Worm (Caenorhabditis elegans) whole organism, L4/young adult: Measurements from ENCODE around the gene srg-50.

Experiments used
- W03F9.2 ChIP-seq: fragments of 150-350 bp; optimal IDR thresholded peaks from 2 replicates; lab custom pipeline; 2014; ENCODE audit warnings: missing biosample characterization, missing genetic modification characterization
- dao-5 ChIP-seq: sonication (generic microtip); optimal IDR thresholded peaks from 2 replicates; lab custom pipeline; 2016; ENCODE audit warnings: missing genotype, missing genetic modification characterization, moderate library complexity, missing compliant biosample characterization
- him-1 ChIP-seq: sonication (generic microtip); optimal IDR thresholded peaks from 2 replicates; lab custom pipeline; 2016; ENCODE audit warnings: missing genotype, missing genetic modification reagents, missing genetic modification characterization, missing compliant biosample characterization

DNA sequence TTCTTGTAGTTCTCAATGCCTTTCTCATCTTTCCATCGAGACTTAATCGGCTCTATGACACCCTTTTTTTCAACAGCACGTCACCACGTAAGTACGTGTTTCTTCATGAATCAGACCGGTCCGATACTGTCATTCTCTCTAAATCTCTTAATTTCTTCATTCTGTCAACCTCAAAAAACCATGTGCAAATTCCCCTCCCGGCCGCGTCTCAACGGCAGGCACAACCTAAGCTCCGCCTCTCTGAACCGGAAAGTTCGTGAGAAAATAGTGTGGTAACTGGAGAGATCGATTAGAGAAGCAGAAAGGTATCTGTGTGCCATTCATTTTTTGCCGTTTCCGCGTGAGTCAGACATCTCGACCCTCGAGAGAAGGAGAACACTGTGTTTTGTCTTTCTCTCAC, 39.6 kb upstream of the srg-50 start, which contains the start of gene nas-8:
- TF ChIP-seq dao-5 (tag; lab: Kevin White, UChicago) (no peak), W03F9.2 (tag; lab: Kevin White, UChicago) (no peak), him-1 (no peak)
